Worm (Caenorhabditis elegans) whole organism, young adult: Measurements from ENCODE around the gene rol-6.

ENCODE experiments used
- F23B12.7 ChIP-seq: sonication (generic microtip); optimal IDR thresholded peaks from 2 replicates; lab custom pipeline; 2017; ENCODE audit warnings: missing genetic modification characterization, mild to moderate bottlenecking, missing compliant biosample characterization, antibody characterized with exemption, moderate library complexity; ENCODE audit not compliant: insufficient read depth
- F49E8.2 ChIP-seq: sonication (generic microtip); optimal IDR thresholded peaks from 3 replicates; lab custom pipeline; 2017; ENCODE audit warnings: missing genetic modification characterization, mild to moderate bottlenecking, missing compliant biosample characterization, antibody characterized with exemption, moderate library complexity; ENCODE audit not compliant: insufficient read depth
- Y95B8A.8 ChIP-seq: fragments of 200-800 bp; sonication (Bioruptor generic); IDR thresholded peaks from 2 replicates; pipeline ENCODE4 v1.3.6; 2022; ENCODE audit warnings: missing genetic modification reagents, missing genetic modification characterization, missing compliant biosample characterization
- cebp-2 ChIP-seq: fragments of 200-800 bp; sonication (Bioruptor generic); IDR thresholded peaks from 2 replicates; pipeline ENCODE4 v1.3.6; 2022; ENCODE audit warnings: missing genetic modification characterization, missing compliant biosample characterization
- ceh-79 ChIP-seq: sonication (generic microtip); optimal IDR thresholded peaks from 2 replicates; lab custom pipeline; 2017; ENCODE audit warnings: mild to moderate bottlenecking, missing genetic modification characterization, missing compliant biosample characterization
- ceh-91 ChIP-seq: fragments of 200-800 bp; sonication (Bioruptor generic); IDR thresholded peaks from 2 replicates; pipeline ENCODE4 v1.3.6; 2022; ENCODE audit warnings: missing genetic modification reagents, missing genetic modification characterization, missing compliant biosample characterization
- ets-4 ChIP-seq: fragments of 200-800 bp; sonication (Bioruptor generic); optimal IDR thresholded peaks from 2 replicates; lab custom pipeline; 2018; ENCODE audit warnings: mild to moderate bottlenecking, missing genetic modification characterization, missing compliant biosample characterization
- madf-3 ChIP-seq: fragments of 200-800 bp; sonication (Bioruptor generic); IDR thresholded peaks from 2 replicates; pipeline ENCODE4 v1.3.6; 2022; ENCODE audit warnings: missing genetic modification reagents, missing genetic modification characterization, missing compliant biosample characterization
- nhr-90 ChIP-seq: sonication (generic microtip); optimal IDR thresholded peaks from 2 replicates; lab custom pipeline; 2016; ENCODE audit warnings: missing genotype, mild to moderate bottlenecking, missing genetic modification characterization, missing compliant biosample characterization
- tbx-9 ChIP-seq: sonication (generic microtip); optimal IDR thresholded peaks from 2 replicates; lab custom pipeline; 2016; ENCODE audit warnings: borderline replicate concordance, missing genetic modification characterization, inconsistent platforms, missing compliant biosample characterization
- zfh-2 ChIP-seq: fragments of 200-800 bp; sonication (Bioruptor generic); conservative IDR thresholded peaks from 2 replicates; pipeline ENCODE4 v1.3.6; 2022; ENCODE audit warnings: missing genetic modification reagents, missing genetic modification characterization, missing compliant biosample characterization
- zim-3 ChIP-seq: sonication (generic microtip); optimal IDR thresholded peaks from 2 replicates; lab custom pipeline; 2017; ENCODE audit warnings: mild to moderate bottlenecking, missing genetic modification characterization, moderate library complexity, missing compliant biosample characterization
- ztf-6 ChIP-seq: fragments of 200-800 bp; sonication (Bioruptor generic); IDR thresholded peaks from 2 replicates; pipeline ENCODE4 v1.3.6; 2022; ENCODE audit warnings: missing genetic modification reagents, missing genetic modification characterization, missing compliant biosample characterization

ce11 chrII:8747939-8748352 is 15.1 kb downstream of the rol-6 start:
- TF ChIP-seq F23B12.7 (tag; lab: Kevin White, UChicago) (no peak), F49E8.2 (tag; lab: Kevin White, UChicago) (no peak), cebp-2 (GFP tag; lab: Robert Waterston, UW) (no peak), Y95B8A.8 (no peak), madf-3 (GFP tag; lab: Robert Waterston, UW) (no peak), zim-3 (tag; lab: Kevin White, UChicago) (no peak), ceh-91 (GFP tag; lab: Robert Waterston, UW) (no peak), tbx-9 (tag; lab: Kevin White, UChicago) (peak; percentile 58), ceh-79 (tag; lab: Kevin White, UChicago) (no peak), ztf-6 (no peak), nhr-90 (tag; lab: Kevin White, UChicago) (no peak), zfh-2 (peak; percentile 73), ets-4 (GFP tag; lab: Kevin White, UChicago) (no peak)
